Worm (Caenorhabditis elegans) whole organism, L4 larva: Measurements from ENCODE around the gene attf-5.

Experiments
- T26A8.4 ChIP-seq: fragments of 200-800 bp; sonication (Bioruptor generic); IDR thresholded peaks from 2 replicates; pipeline ENCODE4 v1.3.6; 2022; ENCODE audit warnings: missing genetic modification characterization, missing compliant biosample characterization
- ZK337.2 ChIP-seq: fragments of 200-800 bp; sonication (Bioruptor generic); IDR thresholded peaks from 2 replicates; pipeline ENCODE4 v1.3.6; 2022; ENCODE audit warnings: missing genetic modification reagents, missing genetic modification characterization, missing compliant biosample characterization
- aha-1 ChIP-seq: fragments of 150-350 bp; peaks from one replicate; lab custom pipeline; 2014; ENCODE audit warnings: missing biosample characterization, missing genetic modification characterization
- attf-4 ChIP-seq: sonication (generic microtip); optimal IDR thresholded peaks from 3 replicates; lab custom pipeline; 2017; ENCODE audit warnings: missing biosample characterization, missing genetic modification characterization
- ctbp-1 ChIP-seq: fragments of 200-800 bp; sonication (Bioruptor generic); IDR thresholded peaks from 2 replicates; pipeline ENCODE4 v1.3.6; 2022; ENCODE audit warnings: missing genetic modification reagents, missing genetic modification characterization, missing compliant biosample characterization
- daf-16 ChIP-seq, 3 experiments: sonication (generic microtip); optimal IDR thresholded peaks; 2 replicates each; lab custom pipeline; 2016 to 2017; ENCODE audit warnings: missing genetic modification characterization in 3 of 3, missing genetic modification reagents in 3 of 3, mild to moderate bottlenecking in 2 of 3, missing compliant biosample characterization in 2 of 3, missing biosample characterization in 1 of 3, moderate library complexity in 1 of 3
- dmd-9 ChIP-seq: fragments of 200-800 bp; sonication (Bioruptor generic); IDR thresholded peaks from 2 replicates; pipeline ENCODE4 v1.3.6; 2022; ENCODE audit warnings: missing genetic modification reagents, missing genetic modification characterization, missing compliant biosample characterization
- dve-1 ChIP-seq: sonication (generic microtip); optimal IDR thresholded peaks from 2 replicates; lab custom pipeline; 2017; ENCODE audit warnings: antibody characterized with exemption, mild to moderate bottlenecking, missing genetic modification characterization, missing compliant biosample characterization; ENCODE audit not compliant: insufficient read depth
- egl-27 ChIP-seq: sonication (generic microtip); optimal IDR thresholded peaks from 3 replicates; lab custom pipeline; 2017; ENCODE audit warnings: missing biosample characterization, missing genetic modification reagents, missing genetic modification characterization
- gei-8 ChIP-seq: fragments of 200-800 bp; sonication (Bioruptor generic); optimal IDR thresholded peaks from 2 replicates; lab custom pipeline; 2018; ENCODE audit warnings: mild to moderate bottlenecking, missing genetic modification characterization, missing compliant biosample characterization
- lin-39 ChIP-seq: fragments of 150-350 bp; optimal IDR thresholded peaks from 2 replicates; lab custom pipeline; 2014; ENCODE audit warnings: missing biosample characterization, missing genetic modification reagents, missing genetic modification characterization
- lir-3 ChIP-seq: sonication (generic microtip); optimal IDR thresholded peaks from 2 replicates; lab custom pipeline; 2016; ENCODE audit warnings: mild to moderate bottlenecking, missing genetic modification characterization, missing compliant biosample characterization
- madf-5 ChIP-seq, 2 experiments: fragments of 200-800 bp; sonication (Bioruptor generic); IDR thresholded peaks; 2 replicates each; pipeline ENCODE4 v1.3.6; 2022; ENCODE audit warnings: missing compliant biosample characterization in 2 of 2, missing genetic modification characterization in 2 of 2
- mdt-29 ChIP-seq: fragments of 200-800 bp; sonication (Bioruptor generic); IDR thresholded peaks from 2 replicates; pipeline ENCODE4 v1.3.6; 2022; ENCODE audit warnings: missing genetic modification reagents, missing genetic modification characterization, missing compliant biosample characterization
- mxl-3 ChIP-seq: fragments of 200-800 bp; sonication (Bioruptor generic); optimal IDR thresholded peaks from 2 replicates; lab custom pipeline; 2018; ENCODE audit warnings: mild to moderate bottlenecking, missing genetic modification characterization, missing compliant biosample characterization
- nhr-11 ChIP-seq: fragments of 150-350 bp; optimal IDR thresholded peaks from 2 replicates; lab custom pipeline; 2014; ENCODE audit warnings: missing biosample characterization, missing genetic modification characterization
- nhr-25 ChIP-seq: sonication (generic microtip); optimal IDR thresholded peaks from 2 replicates; lab custom pipeline; 2017; ENCODE audit warnings: missing genetic modification characterization, mild to moderate bottlenecking, missing compliant biosample characterization, antibody characterized with exemption, moderate library complexity, borderline replicate concordance; ENCODE audit not compliant: insufficient read depth
- nhr-28 ChIP-seq: fragments of 150-350 bp; optimal IDR thresholded peaks from 2 replicates; lab custom pipeline; 2014; ENCODE audit warnings: missing biosample characterization, missing genetic modification characterization
- pha-4 ChIP-seq, 2 experiments: fragments of 150-350 bp in 1 of 2; fragments of 200-800 bp in 1 of 2; sonication (Bioruptor generic) in 1 of 2; IDR thresholded peaks in 1 of 2; optimal IDR thresholded peaks in 1 of 2; 2 replicates each; pipeline versions ENCODE4 v1.3.6 to Lab custom; 2014 to 2022; ENCODE audit warnings: missing genetic modification characterization in 2 of 2, missing genetic modification reagents in 2 of 2, missing biosample characterization in 1 of 2, missing compliant biosample characterization in 1 of 2
- php-3 ChIP-seq: fragments of 200-800 bp; sonication (Bioruptor generic); IDR thresholded peaks from 2 replicates; pipeline ENCODE4 v1.3.6; 2022; ENCODE audit warnings: missing genetic modification reagents, missing genetic modification characterization, missing compliant biosample characterization
- rbr-2 ChIP-seq: sonication (generic microtip); optimal IDR thresholded peaks from 2 replicates; lab custom pipeline; 2016; ENCODE audit warnings: missing genotype, missing genetic modification characterization, missing compliant biosample characterization
- set-16 ChIP-seq: fragments of 200-800 bp; sonication (Bioruptor generic); IDR thresholded peaks from 2 replicates; pipeline ENCODE4 v1.3.6; 2022; ENCODE audit warnings: missing genetic modification reagents, missing genetic modification characterization, missing compliant biosample characterization
- skn-1 ChIP-seq: fragments of 150-350 bp; optimal IDR thresholded peaks from 2 replicates; lab custom pipeline; 2014; ENCODE audit warnings: missing biosample characterization, missing genetic modification characterization
- snpc-1.2 ChIP-seq: fragments of 200-800 bp; sonication (Bioruptor generic); IDR thresholded peaks from 2 replicates; pipeline ENCODE4 v1.3.6; 2022; ENCODE audit warnings: missing genetic modification reagents, missing genetic modification characterization, missing compliant biosample characterization

Gene attf-5

DNA sequence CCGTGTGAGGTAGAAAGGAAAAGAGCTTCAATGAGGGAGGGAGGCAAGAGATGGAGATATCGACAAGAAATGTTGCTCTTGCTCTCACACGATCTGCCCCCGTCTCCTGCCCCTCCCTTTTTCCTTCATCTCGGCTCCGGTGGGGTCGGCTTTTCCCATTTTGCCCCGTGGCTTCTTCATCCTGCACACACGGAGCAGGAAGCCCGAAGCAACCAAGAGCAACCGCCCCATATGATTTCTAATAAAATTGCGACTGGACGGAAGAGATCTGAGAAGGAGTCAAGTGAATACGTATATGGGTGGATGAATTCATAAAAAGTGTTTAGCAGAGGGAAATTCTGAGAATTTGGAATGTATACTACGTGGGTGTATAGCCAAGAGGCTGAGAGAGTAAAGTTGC is 56.5 kb downstream of the attf-5 start:
- TF ChIP-seq set-16 (GFP tag; lab: Robert Waterston, UW) (peak; percentile 80), nhr-25 (tag; lab: Kevin White, UChicago) (no peak), aha-1 (tag; lab: Kevin White, UChicago) (peak; percentile 61), ctbp-1 (GFP tag; lab: Robert Waterston, UW) (peak; percentile 58; the same call in 1 of the 2 replicates), madf-5 (GFP tag; IDR thresholded peaks at IDR 0.05; lab: Robert Waterston, UW) (0 out of 4 replicates have a peak, but pooled peaks of 1 of the 2 experiments have one; percentile 20), T26A8.4 (GFP tag; lab: Robert Waterston, UW) (no peak), dmd-9 (GFP tag; lab: Robert Waterston, UW) (0 out of 2 replicates have a peak, but pooled peaks have one; percentile 29), pha-4 (GFP tag; IDR thresholded peaks at IDR 0.05; lab: Robert Waterston, UW) (no peak), pha-4 (tag; optimal IDR thresholded peaks at IDR 0.05; lab: Kevin White, UChicago) (no peak), nhr-11 (tag; lab: Kevin White, UChicago) (peak; percentile 12)

- TF ChIP-seq rbr-2 (tag; lab: Kevin White, UChicago), result no peak
- no peak for TF ChIP-seq php-3 (GFP tag; lab: Robert Waterston, UW)
- no peak for TF ChIP-seq pha-4 (GFP tag; IDR thresholded peaks at IDR 0.05; lab: Robert Waterston, UW)
- TF ChIP-seq pha-4 (tag; optimal IDR thresholded peaks at IDR 0.05; lab: Kevin White, UChicago), result no peak
- TF ChIP-seq skn-1 (tag; lab: Kevin White, UChicago), result no peak
- TF ChIP-seq mxl-3, result no peak
- no peak for TF ChIP-seq egl-27 (tag; lab: Kevin White, UChicago)
- TF ChIP-seq ZK337.2 (GFP tag; lab: Robert Waterston, UW), result no peak
- no peak for TF ChIP-seq attf-4 (tag; lab: Kevin White, UChicago)
- no peak for TF ChIP-seq ctbp-1 (GFP tag; lab: Robert Waterston, UW)
- TF ChIP-seq mdt-29, result no peak
- TF ChIP-seq lin-39 (tag; lab: Kevin White, UChicago), result no peak
- no peak for TF ChIP-seq gei-8 (GFP tag; lab: Kevin White, UChicago)
- TF ChIP-seq nhr-28, result no peak
- no peak for TF ChIP-seq lir-3 (tag; lab: Kevin White, UChicago)
- no peak for TF ChIP-seq dve-1
- no peak for TF ChIP-seq snpc-1.2 (GFP tag; lab: Robert Waterston, UW)
- TF ChIP-seq daf-16 (GFP tag; optimal IDR thresholded peaks at IDR 0.05; lab: Kevin White, UChicago), result no peak
- TF ChIP-seq daf-16 (tag; optimal IDR thresholded peaks at IDR 0.05; lab: Kevin White, UChicago), result no peak
These were observed 57.3 kb downstream of the attf-5 start for ce11 chrX:845443-845842.
